Fruit fly (Drosophila melanogaster) whole organism, embryonic: ENCODE results near the gene CG5381.

Experiments used
- ATbp ChIP-seq: fragments of 200-800 bp; sonication (Bioruptor generic); optimal IDR thresholded peaks from 2 replicates; lab custom pipeline; 2017; ENCODE audit warnings: missing biosample characterization, mild to moderate bottlenecking, missing genetic modification characterization, missing genetic modification reagents
- Ada2b ChIP-seq: fragments of 200-800 bp; sonication (Bioruptor generic); IDR thresholded peaks from 2 replicates; pipeline ENCODE4 v1.3.6; 2022; ENCODE audit warnings: missing biosample characterization, missing genetic modification characterization
- Adf1 ChIP-seq: fragments of 200-800 bp; sonication (Bioruptor generic); IDR thresholded peaks from 2 replicates; pipeline ENCODE4 v1.3.6; 2022; ENCODE audit warnings: missing biosample characterization, missing genetic modification characterization
- BEAF-32 ChIP-seq: fragments of 200-800 bp; sonication (Bioruptor generic); optimal IDR thresholded peaks from 3 replicates; lab custom pipeline; 2017; ENCODE audit warnings: missing biosample characterization, missing genetic modification characterization, mild to moderate bottlenecking, moderate library complexity, missing genetic modification reagents
- CG10431 ChIP-seq: fragments of 200-800 bp; sonication (Bioruptor generic); optimal IDR thresholded peaks from 3 replicates; lab custom pipeline; 2018; ENCODE audit warnings: missing biosample characterization, mild to moderate bottlenecking, missing genetic modification characterization
- CG10543 ChIP-seq: fragments of 200-800 bp; sonication (Bioruptor generic); optimal IDR thresholded peaks from 3 replicates; lab custom pipeline; 2017; ENCODE audit warnings: missing biosample characterization, mild to moderate bottlenecking, missing genetic modification characterization, moderate library complexity
- CG10565 ChIP-seq: fragments of 200-800 bp; sonication (Bioruptor generic); optimal IDR thresholded peaks from 3 replicates; lab custom pipeline; 2016; ENCODE audit warnings: missing biosample characterization, mild to moderate bottlenecking, missing genetic modification characterization
- CG10654 ChIP-seq: fragments of 200-800 bp; sonication (Bioruptor generic); optimal IDR thresholded peaks from 2 replicates; lab custom pipeline; 2016; ENCODE audit warnings: missing biosample characterization, missing genetic modification characterization
- CG12104 ChIP-seq: fragments of 200-800 bp; sonication (Bioruptor generic); optimal IDR thresholded peaks from 3 replicates; lab custom pipeline; 2016; ENCODE audit warnings: missing biosample characterization, missing genetic modification characterization
- CG1233 ChIP-seq: fragments of 200-800 bp; sonication (Bioruptor generic); optimal IDR thresholded peaks from 4 replicates; lab custom pipeline; 2018; ENCODE audit warnings: missing biosample characterization, mild to moderate bottlenecking, missing genetic modification characterization
- CG13624 ChIP-seq: fragments of 200-800 bp; sonication (Bioruptor generic); optimal IDR thresholded peaks from 2 replicates; lab custom pipeline; 2016; ENCODE audit warnings: missing biosample characterization, missing genetic modification characterization
- CG14441 ChIP-seq: fragments of 200-800 bp; sonication (Bioruptor generic); IDR thresholded peaks from 2 replicates; pipeline ENCODE4 v1.3.6; 2022; ENCODE audit warnings: missing biosample characterization, missing genetic modification characterization
- CG15601 ChIP-seq: fragments of 200-800 bp; sonication (Bioruptor generic); optimal IDR thresholded peaks from 3 replicates; lab custom pipeline; 2019; ENCODE audit warnings: missing biosample characterization, mild to moderate bottlenecking, missing genetic modification characterization, moderate library complexity
- CG17186 ChIP-seq: fragments of 200-800 bp; sonication (Bioruptor generic); optimal IDR thresholded peaks from 3 replicates; lab custom pipeline; 2017; ENCODE audit warnings: missing biosample characterization, missing genetic modification reagents, missing genetic modification characterization
- CG17612 ChIP-seq: fragments of 200-800 bp; sonication (Bioruptor generic); IDR thresholded peaks from 2 replicates; pipeline ENCODE4 v1.3.6; 2022; ENCODE audit warnings: missing biosample characterization, missing genetic modification characterization
- CG2875 ChIP-seq: fragments of 200-800 bp; sonication (Bioruptor generic); optimal IDR thresholded peaks from 2 replicates; lab custom pipeline; 2017; ENCODE audit warnings: missing biosample characterization, mild to moderate bottlenecking, missing genetic modification characterization, missing genetic modification reagents
- CG30020 ChIP-seq: fragments of 200-800 bp; optimal IDR thresholded peaks from 2 replicates; lab custom pipeline; 2019; ENCODE audit warnings: missing biosample characterization, mild to moderate bottlenecking, missing genetic modification characterization, moderate library complexity
- CG33213 ChIP-seq: fragments of 200-800 bp; sonication (Bioruptor generic); optimal IDR thresholded peaks from 3 replicates; lab custom pipeline; 2016; ENCODE audit warnings: missing biosample characterization, missing genetic modification characterization
- CG9727 ChIP-seq: fragments of 200-800 bp; sonication (Bioruptor generic); optimal IDR thresholded peaks from 3 replicates; lab custom pipeline; 2017; ENCODE audit warnings: missing biosample characterization, mild to moderate bottlenecking, missing genetic modification characterization
- Dip2 ChIP-seq: fragments of 200-800 bp; sonication (Bioruptor generic); IDR thresholded peaks from 2 replicates; pipeline ENCODE4 v1.3.6; 2022; ENCODE audit warnings: missing biosample characterization, missing genetic modification characterization
- Drgx ChIP-seq: fragments of 200-800 bp; sonication (Bioruptor generic); IDR thresholded peaks from 2 replicates; pipeline ENCODE4 v1.3.6; 2022; ENCODE audit warnings: missing biosample characterization, missing genetic modification characterization
- Eip74EF ChIP-seq, 2 experiments: fragments of 200-800 bp in 1 of 2; fragments of >200 bp in 1 of 2; sonication (Bioruptor generic) in 1 of 2; optimal IDR thresholded peaks; 2 replicates each; lab custom pipeline; 2017 to 2019; ENCODE audit warnings: missing biosample characterization in 2 of 2, missing genetic modification characterization in 2 of 2, mild to moderate bottlenecking in 1 of 2, moderate library complexity in 1 of 2
- H15 ChIP-seq: fragments of 200-800 bp; sonication (Bioruptor generic); IDR thresholded peaks from 3 replicates; pipeline ENCODE4 v1.3.6; 2022; ENCODE audit warnings: missing biosample characterization, missing genetic modification characterization
- HLH3B ChIP-seq: fragments of 200-800 bp; sonication (Bioruptor generic); IDR thresholded peaks from 2 replicates; pipeline ENCODE4 v1.3.6; 2022; ENCODE audit warnings: missing biosample characterization, missing genetic modification characterization
- HmgD ChIP-seq: fragments of 200-800 bp; sonication (Bioruptor generic); optimal IDR thresholded peaks from 3 replicates; lab custom pipeline; 2016; ENCODE audit warnings: missing biosample characterization, missing genetic modification characterization
- Lpt ChIP-seq: fragments of >200 bp; optimal IDR thresholded peaks from 2 replicates; lab custom pipeline; 2018; ENCODE audit warnings: missing biosample characterization, missing genetic modification characterization
- Max ChIP-seq: fragments of 200-800 bp; sonication (Bioruptor generic); optimal IDR thresholded peaks from 2 replicates; lab custom pipeline; 2016; ENCODE audit warnings: missing biosample characterization, mild to moderate bottlenecking, missing genetic modification characterization
- Mes4 ChIP-seq: fragments of 200-800 bp; sonication (Bioruptor generic); optimal IDR thresholded peaks from 2 replicates; lab custom pipeline; 2016; ENCODE audit warnings: missing biosample characterization, missing genetic modification characterization
- NK7.1 ChIP-seq: fragments of 200-800 bp; sonication (Bioruptor generic); optimal IDR thresholded peaks from 3 replicates; lab custom pipeline; 2016; ENCODE audit warnings: missing biosample characterization, missing genetic modification characterization
- Oaz ChIP-seq: fragments of 200-800 bp; sonication (Bioruptor generic); IDR thresholded peaks from 2 replicates; pipeline ENCODE4 v1.3.6; 2022; ENCODE audit warnings: missing biosample characterization, missing genetic modification characterization
- Rx ChIP-seq: fragments of 200-800 bp; sonication (Bioruptor generic); IDR thresholded peaks from 2 replicates; pipeline ENCODE4 v1.3.6; 2022; ENCODE audit warnings: missing biosample characterization, missing genetic modification characterization
- Spps ChIP-seq: fragments of 200-800 bp; sonication (Bioruptor generic); optimal IDR thresholded peaks from 2 replicates; lab custom pipeline; 2018; ENCODE audit warnings: missing biosample characterization, mild to moderate bottlenecking, missing genetic modification characterization
- Ssrp ChIP-seq: fragments of 200-800 bp; sonication (Bioruptor generic); optimal IDR thresholded peaks from 2 replicates; lab custom pipeline; 2018; ENCODE audit warnings: missing biosample characterization, mild to moderate bottlenecking, missing genetic modification characterization, moderate library complexity
- ac ChIP-seq: fragments of 200-800 bp; sonication (Bioruptor generic); optimal IDR thresholded peaks from 3 replicates; lab custom pipeline; 2017; ENCODE audit warnings: missing biosample characterization, mild to moderate bottlenecking, missing genetic modification characterization
- aop ChIP-seq: fragments of 200-800 bp; sonication (Bioruptor generic); IDR thresholded peaks from 2 replicates; pipeline ENCODE4 v1.3.6; 2022; ENCODE audit warnings: missing biosample characterization, missing genetic modification characterization
- cg ChIP-seq: fragments of 200-800 bp; sonication (Bioruptor generic); optimal IDR thresholded peaks from 3 replicates; lab custom pipeline; 2019; ENCODE audit warnings: missing biosample characterization, mild to moderate bottlenecking, missing genetic modification characterization, moderate library complexity
- crp ChIP-seq, 2 experiments: fragments of 200-800 bp; sonication (Bioruptor generic); optimal IDR thresholded peaks; 2 replicates in 1 of 2; 3 replicates in 1 of 2; lab custom pipeline; 2017; ENCODE audit warnings: missing biosample characterization in 2 of 2, missing genetic modification characterization in 2 of 2, mild to moderate bottlenecking in 1 of 2, moderate library complexity in 1 of 2
- dati ChIP-seq: fragments of 200-800 bp; sonication (Bioruptor generic); IDR thresholded peaks from 2 replicates; pipeline ENCODE4 v1.3.6; 2022; ENCODE audit warnings: missing biosample characterization, missing genetic modification characterization
- dmrt11E ChIP-seq: fragments of 200-800 bp; sonication (Bioruptor generic); optimal IDR thresholded peaks from 3 replicates; lab custom pipeline; 2018; ENCODE audit warnings: missing biosample characterization, mild to moderate bottlenecking, missing genetic modification characterization, moderate library complexity
- klu ChIP-seq: fragments of 200-800 bp; sonication (Bioruptor generic); IDR thresholded peaks from 2 replicates; pipeline ENCODE4 v1.3.6; 2022; ENCODE audit warnings: missing biosample characterization, missing genetic modification characterization
- lov ChIP-seq, 2 experiments: fragments of 200-800 bp in 1 of 2; fragments of >200 bp in 1 of 2; sonication (Bioruptor generic) in 1 of 2; IDR thresholded peaks in 1 of 2; optimal IDR thresholded peaks in 1 of 2; 2 replicates in 1 of 2; 3 replicates in 1 of 2; pipeline versions ENCODE4 v1.3.6 to Lab custom; 2017 to 2022; ENCODE audit warnings: missing biosample characterization in 1 of 2, missing genetic modification characterization in 1 of 2
- nerfin-2 ChIP-seq: fragments of 200-800 bp; sonication (Bioruptor generic); IDR thresholded peaks from 2 replicates; pipeline ENCODE4 v1.3.6; 2022; ENCODE audit warnings: missing biosample characterization, missing genetic modification characterization; ENCODE audit not compliant: partially characterized antibody
- pros ChIP-seq: fragments of 200-800 bp; sonication (Bioruptor generic); optimal IDR thresholded peaks from 3 replicates; lab custom pipeline; 2019; ENCODE audit warnings: missing biosample characterization, mild to moderate bottlenecking, missing genetic modification characterization, moderate library complexity
- sens-2 ChIP-seq: fragments of 200-800 bp; sonication (Bioruptor generic); IDR thresholded peaks from 2 replicates; pipeline ENCODE4 v1.3.6; 2022; ENCODE audit warnings: missing biosample characterization, missing genetic modification characterization
- slou ChIP-seq: fragments of 200-800 bp; sonication (Bioruptor generic); optimal IDR thresholded peaks from 3 replicates; lab custom pipeline; 2016; ENCODE audit warnings: missing biosample characterization, missing genetic modification characterization
- slp2 ChIP-seq: fragments of 200-800 bp; sonication (Bioruptor generic); optimal IDR thresholded peaks from 2 replicates; lab custom pipeline; 2016; ENCODE audit warnings: missing biosample characterization, missing genetic modification characterization
- sob ChIP-seq: fragments of 200-800 bp; sonication (Bioruptor generic); IDR thresholded peaks from 2 replicates; pipeline ENCODE4 v1.3.6; 2022; ENCODE audit warnings: missing biosample characterization, missing genetic modification characterization
- sqz ChIP-seq: fragments of 200-800 bp; sonication (Bioruptor generic); optimal IDR thresholded peaks from 3 replicates; lab custom pipeline; 2018; ENCODE audit warnings: missing biosample characterization, mild to moderate bottlenecking, missing genetic modification characterization
- sug ChIP-seq: fragments of 200-800 bp; optimal IDR thresholded peaks from 2 replicates; lab custom pipeline; 2019; ENCODE audit warnings: missing biosample characterization, mild to moderate bottlenecking, missing genetic modification characterization, moderate library complexity
- tio ChIP-seq: fragments of 200-800 bp; sonication (Bioruptor generic); optimal IDR thresholded peaks from 2 replicates; lab custom pipeline; 2017; ENCODE audit warnings: missing biosample characterization, missing genetic modification characterization, inconsistent platforms
- tx ChIP-seq: fragments of 200-800 bp; sonication (Bioruptor generic); optimal IDR thresholded peaks from 2 replicates; lab custom pipeline; 2016; ENCODE audit warnings: missing biosample characterization, missing genetic modification characterization

Gene CG5381

DNA sequence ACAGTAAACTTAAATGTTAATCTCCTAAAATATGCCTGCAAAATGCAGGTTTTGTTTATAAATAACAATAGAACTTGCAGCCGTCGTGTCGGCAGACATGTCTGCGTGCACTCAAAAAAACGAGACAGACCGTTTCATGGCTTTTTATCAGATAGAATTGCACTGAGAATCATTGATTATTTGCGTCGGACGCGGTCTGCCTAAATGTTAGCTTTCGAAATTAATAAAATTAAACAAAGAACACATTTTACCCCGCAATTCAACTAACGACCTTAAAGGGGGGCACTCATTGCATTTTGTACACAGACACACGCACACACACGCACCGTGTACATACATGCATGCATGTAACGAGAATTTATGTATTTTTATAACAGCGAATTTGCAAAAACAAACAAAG, 46.1 kb downstream of the CG5381 start (continued):
- TF ChIP-seq CG13624 (GFP tag; lab: Kevin White, UChicago): peak; percentile 33
- TF ChIP-seq tio: no peak
- no peak for TF ChIP-seq nerfin-2 (GFP tag; lab: Robert Waterston, UW)
- TF ChIP-seq CG9727 (GFP tag; lab: Kevin White, UChicago): no peak
- TF ChIP-seq cg (GFP tag; lab: Kevin White, UChicago): peak; percentile 92
- no peak for TF ChIP-seq NK7.1 (GFP tag; lab: Kevin White, UChicago)
- no peak for TF ChIP-seq CG15601
- no peak for TF ChIP-seq tx (GFP tag; lab: Kevin White, UChicago)
- TF ChIP-seq CG33213 (GFP tag; lab: Kevin White, UChicago): peak; percentile 46
- no peak for TF ChIP-seq pros (GFP tag; lab: Kevin White, UChicago)
- TF ChIP-seq H15: no peak
- no peak for TF ChIP-seq CG10565
- no peak for TF ChIP-seq Adf1 (GFP tag; lab: Robert Waterston, UW)
- 0 out of 2 replicates have a peak, but pooled peaks have one; percentile 43 for TF ChIP-seq Ada2b (GFP tag; lab: Robert Waterston, UW)
- no peak for TF ChIP-seq aop
- no peak for TF ChIP-seq Oaz (GFP tag; lab: Robert Waterston, UW)
- no peak for TF ChIP-seq crp (GFP tag; optimal IDR thresholded peaks at IDR 0.05; lab: Kevin White, UChicago)
- TF ChIP-seq Max (GFP tag; lab: Kevin White, UChicago): no peak
- TF ChIP-seq dati (GFP tag; lab: Robert Waterston, UW): 0 out of 2 replicates have a peak, but pooled peaks have one; percentile 8
- peak; percentile 1 for TF ChIP-seq Mes4 (GFP tag; lab: Kevin White, UChicago)

DNA sequence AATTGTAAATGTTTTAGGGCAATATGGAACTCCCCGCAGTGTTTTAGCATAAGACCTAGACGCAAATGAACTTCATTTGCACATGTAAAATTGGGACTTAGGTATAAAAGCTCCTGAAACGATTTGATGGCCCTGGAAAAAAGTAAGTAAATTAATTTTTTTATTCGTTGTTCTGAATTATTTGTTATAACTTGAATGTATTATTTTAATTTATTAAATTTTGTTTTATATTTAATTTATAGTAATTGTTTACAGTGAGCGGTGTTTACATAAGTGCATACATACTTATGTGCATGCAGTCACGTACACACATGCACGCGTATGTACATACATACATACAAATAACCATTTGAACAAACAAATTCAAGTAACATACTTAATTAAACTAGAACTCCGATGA, 46.5 kb downstream of the CG5381 start:
- TF ChIP-seq Dip2 (no peak), CG14441 (GFP tag; lab: Robert Waterston, UW) (no peak), Lpt (GFP tag; lab: Kevin White, UChicago) (no peak), ac (no peak), HLH3B (peak; percentile 46; the same call in 1 of the 2 replicates), dmrt11E (peak; percentile 60), sob (GFP tag; lab: Robert Waterston, UW) (no peak), CG10654 (GFP tag; lab: Kevin White, UChicago) (no peak), CG17186 (GFP tag; lab: Kevin White, UChicago) (peak; percentile 17), sqz (GFP tag; lab: Kevin White, UChicago) (no peak), CG17612 (no peak), klu (GFP tag; lab: Robert Waterston, UW) (no peak), CG2875 (GFP tag; lab: Kevin White, UChicago) (peak; percentile 29), Eip74EF (GFP tag; optimal IDR thresholded peaks at IDR 0.05; lab: Kevin White, UChicago) (no peak), CG1233 (GFP tag; lab: Kevin White, UChicago) (peak; percentile 5), CG12104 (GFP tag; lab: Kevin White, UChicago) (peak; percentile 19), Rx (GFP tag; lab: Robert Waterston, UW) (no peak), HmgD (GFP tag; lab: Kevin White, UChicago) (no peak), ATbp (GFP tag; lab: Kevin White, UChicago) (no peak), Drgx (GFP tag; lab: Robert Waterston, UW) (peak; percentile 74), sens-2 (no peak), CG30020 (tag; lab: Kevin White, UChicago) (no peak), Spps (tag; lab: Kevin White, UChicago) (peak; percentile 54), slou (GFP tag; lab: Kevin White, UChicago) (no peak), CG10431 (GFP tag; lab: Kevin White, UChicago) (peak; percentile 34), sug (tag; lab: Kevin White, UChicago) (no peak), CG10543 (GFP tag; lab: Kevin White, UChicago) (no peak), BEAF-32 (no peak), Ssrp (tag; lab: Kevin White, UChicago) (no peak), lov (optimal IDR thresholded peaks at IDR 0.05; lab: Kevin White, UChicago) (no peak), lov (GFP tag; IDR thresholded peaks at IDR 0.05; lab: Robert Waterston, UW) (no peak), slp2 (GFP tag; lab: Kevin White, UChicago) (no peak)
